Worm (Caenorhabditis elegans) whole organism, mixed stage, embryonic: ENCODE measurements around the gene C05D12.5.
A peak's percentile ranks its signal among the peaks of the same experiment; 100 is the strongest.

Source experiments
- M03D4.4 ChIP-seq: sonication (generic microtip); optimal IDR thresholded peaks from 2 replicates; lab custom pipeline; 2017; ENCODE audit warnings: mild to moderate bottlenecking, missing genetic modification characterization, missing compliant biosample characterization
- bed-3 ChIP-seq: fragments of 200-800 bp; sonication (Bioruptor generic); optimal IDR thresholded peaks from 3 replicates; lab custom pipeline; 2018; ENCODE audit warnings: mild to moderate bottlenecking, missing genetic modification characterization, moderate library complexity, missing compliant biosample characterization
- blmp-1 ChIP-seq: fragments of 150-350 bp; optimal IDR thresholded peaks from 2 replicates; lab custom pipeline; 2014; ENCODE audit warnings: missing biosample characterization, missing genetic modification characterization
- ceh-39 ChIP-seq: fragments of 150-350 bp; optimal IDR thresholded peaks from 2 replicates; lab custom pipeline; 2014; ENCODE audit warnings: missing biosample characterization, missing genetic modification characterization
- ceh-43 ChIP-seq: fragments of 200-800 bp; sonication (Bioruptor generic); optimal IDR thresholded peaks from 2 replicates; lab custom pipeline; 2018; ENCODE audit warnings: mild to moderate bottlenecking, missing genetic modification characterization, moderate library complexity, missing compliant biosample characterization
- ceh-83 ChIP-seq: fragments of 200-800 bp; sonication (Bioruptor generic); optimal IDR thresholded peaks from 2 replicates; lab custom pipeline; 2018; ENCODE audit warnings: mild to moderate bottlenecking, missing genetic modification characterization, missing compliant biosample characterization
- ces-1 ChIP-seq: fragments of 150-350 bp; optimal IDR thresholded peaks from 2 replicates; lab custom pipeline; 2014; ENCODE audit warnings: missing biosample characterization, missing genetic modification reagents, missing genetic modification characterization
- cnd-1 ChIP-seq: fragments of 200-800 bp; sonication (Bioruptor generic); optimal IDR thresholded peaks from 2 replicates; lab custom pipeline; 2018; ENCODE audit warnings: mild to moderate bottlenecking, missing genetic modification characterization, missing compliant biosample characterization
- drap-1 ChIP-seq: fragments of 200-800 bp; sonication (Bioruptor generic); optimal IDR thresholded peaks from 3 replicates; lab custom pipeline; 2018; ENCODE audit warnings: mild to moderate bottlenecking, missing genetic modification characterization, missing compliant biosample characterization
- elt-3 ChIP-seq: fragments of 150-350 bp; optimal IDR thresholded peaks from 2 replicates; lab custom pipeline; 2014; ENCODE audit warnings: missing biosample characterization, missing genetic modification characterization
- flh-1 ChIP-seq: fragments of 200-800 bp; sonication (Bioruptor generic); optimal IDR thresholded peaks from 2 replicates; lab custom pipeline; 2018; ENCODE audit warnings: mild to moderate bottlenecking, missing genetic modification characterization, moderate library complexity, missing compliant biosample characterization
- lin-13 ChIP-seq: fragments of 150-350 bp; optimal IDR thresholded peaks from 2 replicates; lab custom pipeline; 2014; ENCODE audit warnings: missing biosample characterization, missing genetic modification characterization
- lsy-2 ChIP-seq: fragments of 150-350 bp; optimal IDR thresholded peaks from 2 replicates; lab custom pipeline; 2014; ENCODE audit warnings: missing biosample characterization, missing genetic modification characterization
- mab-5 ChIP-seq: fragments of 150-350 bp; optimal IDR thresholded peaks from 2 replicates; lab custom pipeline; 2014; ENCODE audit warnings: missing biosample characterization, missing genetic modification characterization
- mep-1 ChIP-seq: fragments of 150-350 bp; optimal IDR thresholded peaks from 2 replicates; lab custom pipeline; 2017; ENCODE audit warnings: missing biosample characterization, missing genetic modification reagents, missing genetic modification characterization, inconsistent platforms
- mls-2 ChIP-seq: sonication (generic microtip); optimal IDR thresholded peaks from 2 replicates; lab custom pipeline; 2016; ENCODE audit warnings: mild to moderate bottlenecking, missing genetic modification characterization, moderate library complexity, missing compliant biosample characterization
- nhr-237 ChIP-seq: fragments of 150-350 bp; optimal IDR thresholded peaks from 2 replicates; lab custom pipeline; 2014; ENCODE audit warnings: missing biosample characterization, missing genetic modification characterization
- nhr-28 ChIP-seq: fragments of 150-350 bp; optimal IDR thresholded peaks from 2 replicates; lab custom pipeline; 2014; ENCODE audit warnings: missing biosample characterization, missing genetic modification characterization
- nhr-76 ChIP-seq: sonication (generic microtip); optimal IDR thresholded peaks from 2 replicates; lab custom pipeline; 2017; ENCODE audit warnings: missing biosample characterization, missing genetic modification characterization
- pha-4 ChIP-seq: fragments of 150-350 bp; optimal IDR thresholded peaks from 2 replicates; lab custom pipeline; 2018; ENCODE audit warnings: missing biosample characterization, missing genetic modification reagents, missing genetic modification characterization
- sem-2 ChIP-seq: fragments of 200-800 bp; sonication (Bioruptor generic); optimal IDR thresholded peaks from 2 replicates; lab custom pipeline; 2018; ENCODE audit warnings: mild to moderate bottlenecking, missing genetic modification characterization, missing compliant biosample characterization
- snpc-4 ChIP-seq: fragments of 150-350 bp; optimal IDR thresholded peaks from 2 replicates; lab custom pipeline; 2014; ENCODE audit warnings: missing biosample characterization, missing genetic modification characterization
- sptf-1 ChIP-seq: sonication (generic microtip); optimal IDR thresholded peaks from 2 replicates; lab custom pipeline; 2017; ENCODE audit warnings: mild to moderate bottlenecking, missing genetic modification characterization, moderate library complexity, missing compliant biosample characterization
- tbx-8 ChIP-seq: fragments of 200-800 bp; sonication (Bioruptor generic); optimal IDR thresholded peaks from 2 replicates; lab custom pipeline; 2018; ENCODE audit warnings: mild to moderate bottlenecking, missing genetic modification characterization, moderate library complexity, missing compliant biosample characterization
- unc-120 ChIP-seq: sonication (generic microtip); optimal IDR thresholded peaks from 2 replicates; lab custom pipeline; 2017; ENCODE audit warnings: missing genetic modification characterization, missing compliant biosample characterization; ENCODE audit not compliant: poor library complexity, severe bottlenecking
- unc-39 ChIP-seq: fragments of 150-350 bp; optimal IDR thresholded peaks from 2 replicates; lab custom pipeline; 2014; ENCODE audit warnings: missing biosample characterization, missing genetic modification characterization
- unc-62 ChIP-seq: fragments of 150-350 bp; optimal IDR thresholded peaks from 2 replicates; lab custom pipeline; 2014; ENCODE audit warnings: missing biosample characterization, missing genetic modification reagents, missing genetic modification characterization
- zip-8 ChIP-seq: fragments of 150-350 bp; optimal IDR thresholded peaks from 2 replicates; lab custom pipeline; 2014; ENCODE audit warnings: missing biosample characterization, missing genetic modification characterization
- ztf-11 ChIP-seq: fragments of 150-350 bp; optimal IDR thresholded peaks from 2 replicates; lab custom pipeline; 2014; ENCODE audit warnings: missing biosample characterization, missing genetic modification characterization

The C05D12.5 gene

DNA sequence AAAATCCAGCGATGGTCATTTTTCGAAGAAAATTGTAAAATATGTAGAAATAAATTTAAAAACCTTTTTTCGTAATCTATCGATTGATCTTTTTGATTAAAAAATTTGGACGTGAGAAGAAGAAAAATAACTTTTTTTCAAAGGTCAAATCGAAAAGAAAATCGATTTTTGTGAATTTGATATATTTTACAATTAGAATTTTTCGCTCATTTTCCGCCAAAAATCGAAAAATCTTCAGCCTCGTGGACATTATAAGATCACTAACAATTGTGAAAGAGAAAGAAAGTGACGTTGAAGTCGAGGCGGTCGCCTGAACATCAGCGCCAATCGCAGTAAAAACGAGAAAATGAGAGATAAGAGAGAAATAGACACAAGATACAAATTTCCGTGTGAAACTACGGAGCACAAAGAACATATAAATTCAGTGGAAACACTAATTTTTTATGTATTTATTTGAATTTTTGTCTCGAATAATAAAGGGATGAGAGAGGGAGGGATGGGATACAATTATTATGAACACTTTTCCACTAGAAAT, 35.6 kb downstream of the C05D12.5 start, which contains the start of gene cisd-1:
cisd-1 (minus strand) TSS at position 51 of the 535 bp plus-strand sequence.
- no peak for TF ChIP-seq snpc-4 (tag; lab: Kevin White, UChicago)
- TF ChIP-seq pha-4 (tag; lab: Kevin White, UChicago), result no peak
- TF ChIP-seq ceh-83 (GFP tag; lab: Kevin White, UChicago), result no peak
- no peak for TF ChIP-seq M03D4.4 (tag; lab: Kevin White, UChicago)
- TF ChIP-seq tbx-8 (GFP tag; lab: Kevin White, UChicago), result no peak
- no peak for TF ChIP-seq mls-2

DNA sequence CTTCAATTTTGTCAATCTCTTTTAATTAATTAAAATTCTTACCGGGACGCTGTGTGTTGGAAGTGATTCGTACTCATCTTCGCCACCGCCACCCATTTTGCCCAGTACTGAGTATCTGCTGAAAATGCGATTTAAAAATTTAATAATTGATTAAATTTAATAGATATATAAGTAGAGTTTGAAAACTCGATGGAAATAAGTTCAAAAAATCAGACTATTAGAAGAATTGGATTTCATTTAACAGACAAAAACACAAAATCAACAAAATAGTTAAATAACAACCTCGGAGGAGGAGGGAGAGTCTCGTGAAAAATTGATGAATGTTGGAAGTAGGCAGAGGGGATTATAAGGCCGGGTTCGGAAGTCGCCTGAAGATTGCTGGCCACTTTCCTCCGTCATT, 37.9 kb downstream of the C05D12.5 start, which contains the start of gene mfn-1:
mfn-1 (minus strand) TSS at position 101 of the 400 bp plus-strand sequence.
- TF ChIP-seq blmp-1 (tag; lab: Kevin White, UChicago) (no peak), nhr-28 (no peak), ceh-39 (tag; lab: Kevin White, UChicago) (no peak)

DNA sequence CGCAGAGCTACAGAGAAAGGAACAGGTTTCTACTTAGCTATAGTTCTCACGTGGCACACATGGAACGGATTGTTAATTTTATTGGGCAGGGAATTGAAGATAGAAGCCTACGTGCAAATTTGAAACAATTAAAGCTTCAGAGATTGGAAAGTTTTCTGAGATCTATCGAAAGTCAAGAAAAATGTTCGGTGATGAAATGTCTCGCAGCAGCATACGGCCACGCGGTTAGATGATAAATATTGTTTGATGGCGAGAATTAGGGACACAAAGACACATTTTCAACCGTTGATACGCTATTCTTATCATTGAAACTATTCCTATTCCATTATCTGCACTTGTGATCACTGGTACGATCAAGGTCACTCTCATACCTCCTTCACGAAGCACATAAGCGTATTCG, 38.5 kb downstream of the C05D12.5 start:
- peak; percentile 7 for TF ChIP-seq elt-3 (tag; lab: Kevin White, UChicago)
- no peak for TF ChIP-seq ces-1 (GFP tag; lab: Kevin White, UChicago)

DNA sequence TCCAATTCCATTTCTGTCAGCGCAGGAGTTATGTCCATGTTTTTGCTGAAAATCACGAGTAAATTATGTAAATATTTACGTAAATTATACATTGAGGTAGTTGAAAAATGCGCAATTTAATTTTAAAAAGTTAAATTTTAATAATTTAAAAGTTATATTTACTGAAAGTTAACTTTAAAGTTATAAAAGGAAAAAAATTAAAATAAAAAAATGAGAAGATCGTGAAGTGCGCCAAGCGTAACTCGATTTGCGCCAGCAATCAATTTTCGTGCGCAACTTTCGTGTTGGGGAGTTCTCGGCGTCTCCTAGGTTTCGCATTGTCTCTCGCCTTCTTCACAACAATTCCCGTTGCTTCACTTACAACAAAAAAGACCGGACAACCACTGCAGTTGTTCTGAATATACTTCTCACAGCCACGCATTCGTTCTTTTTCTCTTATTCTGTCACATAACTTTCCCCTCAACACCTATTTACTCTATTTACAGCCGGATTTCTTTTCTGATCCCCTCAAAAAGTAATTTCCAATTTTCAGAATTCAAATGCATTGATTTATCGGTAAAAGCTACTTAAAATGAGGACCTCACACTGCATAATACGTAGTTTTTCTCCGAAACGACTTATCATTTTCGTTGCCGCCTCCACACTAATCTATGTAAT, 39.6 kb downstream of the C05D12.5 start, which contains the start of the genes metl-1 and W02B12.11:
metl-1 (minus strand) TSS at position 51 of the 657 bp plus-strand sequence.
W02B12.11 (plus strand) TSS at position 337 of the 657 bp plus-strand sequence.
- TF ChIP-seq mep-1 (tag; lab: Kevin White, UChicago), result peak; percentile 89
- peak; percentile 80 for TF ChIP-seq lin-13 (tag; lab: Kevin White, UChicago)
- no peak for TF ChIP-seq sem-2 (GFP tag; lab: Kevin White, UChicago)
- TF ChIP-seq drap-1, result peak; percentile 54
- peak; percentile 82 for TF ChIP-seq ces-1 (GFP tag; lab: Kevin White, UChicago)
- TF ChIP-seq M03D4.4 (tag; lab: Kevin White, UChicago), result peak; percentile 70
- TF ChIP-seq lsy-2 (tag; lab: Kevin White, UChicago), result peak; percentile 74
- TF ChIP-seq unc-62 (GFP tag; lab: Kevin White, UChicago), result no peak
- TF ChIP-seq flh-1 (GFP tag; lab: Kevin White, UChicago), result no peak
- peak; percentile 19 for TF ChIP-seq bed-3
- TF ChIP-seq ceh-83 (GFP tag; lab: Kevin White, UChicago), result no peak
- peak; percentile 53 for TF ChIP-seq mls-2
- TF ChIP-seq unc-39 (tag; lab: Kevin White, UChicago), result no peak
- peak; percentile 51 for TF ChIP-seq cnd-1 (tag; lab: Kevin White, UChicago)
- peak; percentile 5 for TF ChIP-seq nhr-237 (tag; lab: Kevin White, UChicago)
- peak; percentile 34 for TF ChIP-seq unc-120 (tag; lab: Kevin White, UChicago)
- TF ChIP-seq pha-4 (tag; lab: Kevin White, UChicago), result peak; percentile 69
- no peak for TF ChIP-seq ztf-11
- peak; percentile 81 for TF ChIP-seq sptf-1 (tag; lab: Kevin White, UChicago)
- TF ChIP-seq zip-8 (tag; lab: Kevin White, UChicago), result no peak
- TF ChIP-seq ceh-43 (GFP tag; lab: Kevin White, UChicago), result peak; percentile 67

DNA sequence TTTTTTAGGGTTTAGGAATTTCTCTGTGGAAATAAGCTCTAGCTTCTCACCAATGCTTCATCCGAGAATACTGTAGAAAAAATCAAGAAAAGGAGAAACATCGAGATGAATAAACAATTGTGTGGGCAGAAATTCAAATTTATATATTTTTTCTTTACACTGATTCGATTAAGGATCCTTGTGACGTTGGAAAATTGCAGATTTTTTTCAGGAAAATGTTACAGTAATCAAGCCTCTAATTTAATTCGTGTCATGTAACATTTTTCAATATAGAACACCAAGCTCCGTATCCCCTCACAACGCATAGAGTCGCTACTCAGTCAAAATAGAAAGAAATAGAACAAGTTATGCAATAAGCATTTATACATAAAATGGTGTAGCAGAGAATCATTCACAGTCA, 42.4 kb downstream of the C05D12.5 start, which contains the start of gene W02B12.16:
W02B12.16 (minus strand) TSS at position 101 of the 400 bp plus-strand sequence.
- TF ChIP-seq mls-2 (no peak), elt-3 (tag; lab: Kevin White, UChicago) (no peak), nhr-28 (no peak), mab-5 (tag; lab: Kevin White, UChicago) (no peak)

DNA sequence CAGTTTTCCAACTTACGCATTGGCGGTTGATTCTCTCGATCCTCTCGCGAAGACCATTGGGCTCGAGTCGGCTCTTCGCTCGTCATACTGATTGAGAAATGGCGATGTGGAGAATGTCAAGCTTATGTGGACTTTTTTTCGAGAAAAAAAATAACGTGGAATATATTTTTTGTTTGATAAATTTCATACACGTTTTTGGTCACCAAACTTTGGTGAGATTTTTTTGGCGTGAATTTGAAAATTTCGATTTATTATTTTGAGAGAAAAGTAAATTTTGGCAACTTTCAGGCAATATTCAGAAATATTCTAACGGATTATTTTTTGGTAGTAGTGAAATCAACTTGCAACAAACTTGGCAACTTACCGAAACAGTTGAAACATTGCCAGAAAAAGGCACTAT, 45.0 kb downstream of the C05D12.5 start, which contains the start of gene W02B12.12:
W02B12.12 (minus strand) TSS at position 101 of the 400 bp plus-strand sequence.
- TF ChIP-seq unc-120 (tag; lab: Kevin White, UChicago) (no peak), ceh-39 (tag; lab: Kevin White, UChicago) (no peak), unc-62 (GFP tag; lab: Kevin White, UChicago) (no peak), mls-2 (no peak), nhr-76 (no peak), lin-13 (tag; lab: Kevin White, UChicago) (no peak), pha-4 (tag; lab: Kevin White, UChicago) (no peak), snpc-4 (tag; lab: Kevin White, UChicago) (no peak), cnd-1 (tag; lab: Kevin White, UChicago) (no peak), tbx-8 (GFP tag; lab: Kevin White, UChicago) (no peak), sptf-1 (tag; lab: Kevin White, UChicago) (no peak), nhr-28 (no peak)
- TF ChIP-seq, all 35 proteins: peak for 0
